Fruit fly (Drosophila melanogaster): Measurements from ENCODE around the gene CG7872.

The CG7872 gene

dm6 chrX:15615426-15615825 is 37.4 kb downstream of the CG7872 start (continued):
- TF ChIP-seq jigr1 (GFP tag; IDR thresholded peaks at IDR 0.05) (no peak), tgo (GFP tag; IDR thresholded peaks at IDR 0.05) (peak; percentile 47; the same call in 2 of the 3 replicates), Xrp1 (GFP tag; IDR thresholded peaks at IDR 0.05) (peak; percentile 65; the same call in 1 of the 2 replicates), yki (optimal IDR thresholded peaks at IDR 0.05) (no peak), CG1024 (GFP tag; IDR thresholded peaks at IDR 0.05) (no peak), lab (GFP tag; optimal IDR thresholded peaks at IDR 0.05) (peak; percentile 58)

DNA sequence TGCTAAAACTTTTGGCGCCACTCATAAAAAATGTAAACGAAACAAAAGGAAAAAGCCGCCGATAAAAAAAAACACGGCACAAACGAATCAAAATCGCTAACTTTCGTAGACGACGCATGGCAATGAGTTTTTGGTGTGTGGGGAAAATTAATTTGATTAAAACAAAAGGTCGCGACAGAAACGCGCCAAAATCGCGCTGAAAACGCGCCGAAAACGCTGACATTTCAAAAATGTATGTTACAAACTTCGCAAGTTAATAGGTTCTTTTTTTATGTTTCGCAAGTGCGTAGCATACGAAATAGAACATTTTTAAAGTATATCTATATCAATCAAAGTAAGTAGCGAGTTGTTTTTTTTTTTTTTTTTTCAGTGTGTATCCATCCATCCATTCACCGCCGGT is 38.0 kb downstream of the CG7872 start:
- TF ChIP-seq jigr1 (GFP tag; IDR thresholded peaks at IDR 0.05), result no peak
- peak; percentile 98 for TF ChIP-seq CG8359 (GFP tag; optimal IDR thresholded peaks at IDR 0.05; ENCODE audit: borderline replicate concordance)

DNA sequence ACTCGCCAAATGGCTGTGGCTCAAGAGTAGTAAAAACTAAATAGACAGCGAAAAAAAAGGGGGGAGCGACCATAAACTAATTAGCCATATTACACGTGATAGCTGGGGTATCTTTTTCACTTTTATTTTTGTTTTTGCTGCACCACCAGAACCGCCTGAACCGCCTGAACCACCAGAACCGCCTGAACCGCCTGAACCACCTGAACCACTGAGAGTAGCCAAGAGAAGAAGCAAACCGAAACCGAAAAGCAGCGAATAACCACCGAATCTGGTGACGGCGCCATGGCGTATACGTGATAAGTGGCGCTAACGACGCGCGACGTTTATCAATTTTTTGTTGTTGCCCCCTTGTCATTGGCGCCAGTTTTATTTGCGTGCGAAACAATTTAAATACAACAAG is 38.5 kb downstream of the CG7872 start:
- no peak for TF ChIP-seq CG16813 (GFP tag; IDR thresholded peaks at IDR 0.05; ENCODE audit: partially characterized antibody)
- TF ChIP-seq cg (GFP tag; optimal IDR thresholded peaks at IDR 0.05), result no peak
- peak; percentile 35 for TF ChIP-seq sug (tag; optimal IDR thresholded peaks at IDR 0.05)
- peak; percentile 30 for TF ChIP-seq exex (tag; optimal IDR thresholded peaks at IDR 0.05)
- peak; percentile 51; the same call in 1 of the 3 replicates for TF ChIP-seq CG14050 (GFP tag; IDR thresholded peaks at IDR 0.05)
- TF ChIP-seq CG31224 (GFP tag; IDR thresholded peaks at IDR 0.05), result no peak
- TF ChIP-seq CG15269 (tag; optimal IDR thresholded peaks at IDR 0.05), result peak; percentile 1
- peak; percentile 62 for TF ChIP-seq cwo (GFP tag; optimal IDR thresholded peaks at IDR 0.05)
- TF ChIP-seq Deaf1 (tag; optimal IDR thresholded peaks at IDR 0.05), result peak; percentile 4
- peak; percentile 75 for TF ChIP-seq Med (GFP tag)
- peak; percentile 15 for TF ChIP-seq CG2678 (tag; optimal IDR thresholded peaks at IDR 0.05)
- TF ChIP-seq YL-1 (GFP tag; optimal IDR thresholded peaks at IDR 0.05), result no peak

- TF ChIP-seq CG3163 (GFP tag; optimal IDR thresholded peaks at IDR 0.05) (no peak), toy (GFP tag; IDR thresholded peaks at IDR 0.05) (no peak), CG4707 (GFP tag; optimal IDR thresholded peaks at IDR 0.05) (no peak), CG10209 (GFP tag; optimal IDR thresholded peaks at IDR 0.05) (no peak), dm (GFP tag; optimal IDR thresholded peaks at IDR 0.05) (no peak), Rfx (GFP tag; IDR thresholded peaks at IDR 0.05) (no peak), Hsf (GFP tag; optimal IDR thresholded peaks at IDR 0.05) (no peak), Vsx1 (GFP tag; optimal IDR thresholded peaks at IDR 0.05) (no peak), Atf3 (GFP tag; optimal IDR thresholded peaks at IDR 0.05) (no peak), slbo (GFP tag; IDR thresholded peaks at IDR 0.05) (no peak), CG1529 (GFP tag; optimal IDR thresholded peaks at IDR 0.05) (no peak), lbe (GFP tag; optimal IDR thresholded peaks at IDR 0.05) (no peak), Lim3 (GFP tag; IDR thresholded peaks at IDR 0.05) (no peak), CG12155 (GFP tag; optimal IDR thresholded peaks at IDR 0.05) (no peak), CG5953 (GFP tag; IDR thresholded peaks at IDR 0.05) (no peak), E2f1 (GFP tag; IDR thresholded peaks at IDR 0.05) (no peak), Nf-YC (tag; optimal IDR thresholded peaks at IDR 0.05) (no peak), CG13775 (GFP tag; optimal IDR thresholded peaks at IDR 0.05) (peak; percentile 39), gem (tag; optimal IDR thresholded peaks at IDR 0.05) (peak; percentile 66), prd (optimal IDR thresholded peaks at IDR 0.05) (no peak), prd (GFP tag; IDR thresholded peaks at IDR 0.05) (peak; percentile 74), abd-A (tag; optimal IDR thresholded peaks at IDR 0.05) (no peak), cato (GFP tag; optimal IDR thresholded peaks at IDR 0.05; ENCODE audit: borderline replicate concordance) (no peak), BtbVII (GFP tag; optimal IDR thresholded peaks at IDR 0.05) (no peak), jigr1 (GFP tag; IDR thresholded peaks at IDR 0.05) (no peak), bbx (GFP tag; IDR thresholded peaks at IDR 0.05; ENCODE audit: partially characterized antibody) (no peak), tin (GFP tag; optimal IDR thresholded peaks at IDR 0.05) (no peak), gro (GFP tag; optimal IDR thresholded peaks at IDR 0.05) (no peak), run (tag; optimal IDR thresholded peaks at IDR 0.05) (no peak), Fer2 (tag; optimal IDR thresholded peaks at IDR 0.05) (no peak)
Observed at dm6 chrX:15617916-15618315, 39.9 kb downstream of the CG7872 start.

All from whole organism, embryonic.